Worm (Caenorhabditis elegans) whole organism, young adult: Measurements from ENCODE around the gene Y73C8B.2.

Experiments used
- B0261.1 ChIP-seq: sonication (generic microtip); optimal IDR thresholded peaks from 2 replicates; lab custom pipeline; 2016; ENCODE audit warnings: mild to moderate bottlenecking, missing genetic modification characterization, moderate library complexity, missing compliant biosample characterization
- D2030.7 ChIP-seq: fragments of 200-800 bp; sonication (Bioruptor generic); IDR thresholded peaks from 2 replicates; pipeline ENCODE4 v1.3.6; 2022; ENCODE audit warnings: missing genetic modification reagents, missing genetic modification characterization, missing compliant biosample characterization
- ceh-79 ChIP-seq: sonication (generic microtip); optimal IDR thresholded peaks from 2 replicates; lab custom pipeline; 2017; ENCODE audit warnings: mild to moderate bottlenecking, missing genetic modification characterization, missing compliant biosample characterization
- ekl-4 ChIP-seq: fragments of 200-800 bp; sonication (Bioruptor generic); IDR thresholded peaks from 2 replicates; pipeline ENCODE4 v1.3.6; 2022; ENCODE audit warnings: missing genetic modification reagents, missing genetic modification characterization, missing compliant biosample characterization
- him-1 ChIP-seq: sonication (generic microtip); optimal IDR thresholded peaks from 2 replicates; lab custom pipeline; 2016; ENCODE audit warnings: missing genotype, missing genetic modification reagents, missing genetic modification characterization, missing compliant biosample characterization
- hlh-26 ChIP-seq: fragments of 200-800 bp; sonication (Bioruptor generic); conservative IDR thresholded peaks from 2 replicates; pipeline ENCODE4 v1.3.6; 2022; ENCODE audit warnings: missing genetic modification reagents, missing genetic modification characterization, missing compliant biosample characterization
- pha-4 ChIP-seq: fragments of 150-350 bp; sonication (generic microtip); optimal IDR thresholded peaks from 2 replicates; lab custom pipeline; 2014; ENCODE audit warnings: missing biosample characterization, missing genetic modification reagents, missing genetic modification characterization
- sea-2 ChIP-seq: fragments of 200-800 bp; sonication (Bioruptor generic); IDR thresholded peaks from 2 replicates; pipeline ENCODE4 v1.3.6; 2022; ENCODE audit warnings: missing genetic modification characterization, missing compliant biosample characterization
- snpc-3.4 ChIP-seq: sonication (generic microtip); optimal IDR thresholded peaks from 2 replicates; lab custom pipeline; 2017; ENCODE audit warnings: missing genetic modification characterization, mild to moderate bottlenecking, missing compliant biosample characterization, antibody characterized with exemption, moderate library complexity, missing genotype, missing genetic modification reagents
- snpc-4 ChIP-seq, 5 experiments: fragments of 150-350 bp in 1 of 5; sonication (generic microtip) in 4 of 5; optimal IDR thresholded peaks; 2 replicates each; lab custom pipeline; 2014 to 2018; ENCODE audit warnings: missing genetic modification characterization in 5 of 5, missing biosample characterization in 3 of 5, antibody characterized with exemption in 2 of 5, mild to moderate bottlenecking in 2 of 5, missing compliant biosample characterization in 2 of 5, missing genotype in 2 of 5, moderate library complexity in 2 of 5, missing genetic modification reagents in 1 of 5
- unc-130 ChIP-seq: sonication (generic microtip); optimal IDR thresholded peaks from 2 replicates; lab custom pipeline; 2016; ENCODE audit warnings: missing genetic modification reagents, missing genetic modification characterization, missing compliant biosample characterization
- ztf-28 ChIP-seq: fragments of 200-800 bp; sonication (Bioruptor generic); IDR thresholded peaks from 2 replicates; pipeline ENCODE4 v1.3.6; 2022; ENCODE audit warnings: missing genetic modification reagents, missing genetic modification characterization, missing compliant biosample characterization

ce11 chrV:3185855-3186254 is 8.9 kb downstream of the Y73C8B.2 start:
- TF ChIP-seq B0261.1 (tag; lab: Kevin White, UChicago) (no peak), hlh-26 (GFP tag; lab: Robert Waterston, UW) (no peak), pha-4 (tag; lab: Kevin White, UChicago) (no peak), ceh-79 (tag; lab: Kevin White, UChicago) (no peak), unc-130 (GFP tag; lab: Kevin White, UChicago) (no peak), him-1 (no peak), ekl-4 (GFP tag; lab: Robert Waterston, UW) (no peak), sea-2 (GFP tag; lab: Robert Waterston, UW) (no peak), ztf-28 (GFP tag; lab: Robert Waterston, UW) (no peak), snpc-3.4 (tag; lab: Kevin White, UChicago) (no peak), snpc-4 (GFP tag; optimal IDR thresholded peaks at IDR 0.05; lab: Kevin White, UChicago) (no peak), snpc-4 (tag; optimal IDR thresholded peaks at IDR 0.05; lab: Kevin White, UChicago) (no peak), D2030.7 (no peak)
